Fruit fly (Drosophila melanogaster): ENCODE results near the gene CNMaR.

- no peak for TF ChIP-seq CG8478 (optimal IDR thresholded peaks at IDR 0.05)
- TF ChIP-seq CTCF (optimal IDR thresholded peaks at IDR 0.05), result no peak
These were observed 14.8 kb upstream of the CNMaR start, which contains the start of gene Or67b for dm6 chr3L:9629093-9629492.
